Fruit fly (Drosophila melanogaster) whole organism, embryonic: ENCODE data around the gene Polr2G.
A peak's percentile ranks its signal among the peaks of the same experiment; 100 is the strongest.

ENCODE experiments used
- Awh ChIP-seq: fragments of 200-800 bp; sonication (Bioruptor generic); IDR thresholded peaks from 2 replicates; pipeline ENCODE4, ENCODE4 v1.3.6; 2022; ENCODE audit warnings: missing biosample characterization, missing genetic modification characterization
- B-H1 ChIP-seq: fragments of 200-800 bp; sonication (Bioruptor generic); IDR thresholded peaks from 3 replicates; pipeline ENCODE4 v1.3.6; 2022; ENCODE audit warnings: missing biosample characterization, missing genetic modification characterization
- BEAF-32 ChIP-seq: fragments of 200-800 bp; sonication (Bioruptor generic); optimal IDR thresholded peaks from 3 replicates; lab custom pipeline; 2017; ENCODE audit warnings: missing biosample characterization, missing genetic modification characterization, mild to moderate bottlenecking, moderate library complexity, missing genetic modification reagents
- Bteb2 ChIP-seq: fragments of 200-800 bp; sonication (Bioruptor generic); optimal IDR thresholded peaks from 2 replicates; lab custom pipeline; 2016; ENCODE audit warnings: missing biosample characterization, missing genetic modification characterization
- CG14710 ChIP-seq: fragments of 200-800 bp; sonication (Bioruptor generic); optimal IDR thresholded peaks from 3 replicates; lab custom pipeline; 2019; ENCODE audit warnings: missing biosample characterization, mild to moderate bottlenecking, missing genetic modification characterization, moderate library complexity
- CG15073 ChIP-seq: fragments of 200-800 bp; sonication (Bioruptor generic); optimal IDR thresholded peaks from 2 replicates; lab custom pipeline; 2016; ENCODE audit warnings: missing biosample characterization, missing genetic modification characterization
- CG16815 ChIP-seq: fragments of 200-800 bp; sonication (Bioruptor generic); optimal IDR thresholded peaks from 3 replicates; lab custom pipeline; 2017; ENCODE audit warnings: missing biosample characterization, mild to moderate bottlenecking, missing genetic modification characterization
- CG16863 ChIP-seq: fragments of 200-800 bp; sonication (Bioruptor generic); optimal IDR thresholded peaks from 3 replicates; lab custom pipeline; 2016; ENCODE audit warnings: missing biosample characterization, missing genetic modification characterization
- CG17186 ChIP-seq: fragments of 200-800 bp; sonication (Bioruptor generic); optimal IDR thresholded peaks from 3 replicates; lab custom pipeline; 2017; ENCODE audit warnings: missing biosample characterization, missing genetic modification reagents, missing genetic modification characterization
- CG17802 ChIP-seq: fragments of 200-800 bp; sonication (Bioruptor generic); optimal IDR thresholded peaks from 2 replicates; lab custom pipeline; 2018; ENCODE audit warnings: missing biosample characterization, mild to moderate bottlenecking, missing genetic modification characterization, moderate library complexity
- CG2116 ChIP-seq: fragments of 200-800 bp; sonication (Bioruptor generic); optimal IDR thresholded peaks from 3 replicates; lab custom pipeline; 2018; ENCODE audit warnings: missing biosample characterization, mild to moderate bottlenecking, missing genetic modification characterization
- CG2120 ChIP-seq: fragments of 200-800 bp; sonication (Bioruptor generic); optimal IDR thresholded peaks from 3 replicates; lab custom pipeline; 2016; ENCODE audit warnings: missing biosample characterization, missing genetic modification characterization
- CG2678 ChIP-seq: fragments of 200-800 bp; sonication (Bioruptor generic); optimal IDR thresholded peaks from 3 replicates; lab custom pipeline; 2019; ENCODE audit warnings: missing biosample characterization, mild to moderate bottlenecking, missing genetic modification characterization, moderate library complexity
- CG30431 ChIP-seq: fragments of 200-800 bp; sonication (Bioruptor generic); optimal IDR thresholded peaks from 2 replicates; lab custom pipeline; 2017; ENCODE audit warnings: missing biosample characterization, missing genetic modification characterization
- CG32767 ChIP-seq: fragments of 200-800 bp; sonication (Bioruptor generic); IDR thresholded peaks from 2 replicates; pipeline ENCODE4 v1.3.6; 2022; ENCODE audit warnings: missing biosample characterization, missing genetic modification characterization
- CG33557 ChIP-seq: fragments of 200-800 bp; sonication (Bioruptor generic); optimal IDR thresholded peaks from 2 replicates; lab custom pipeline; 2019; ENCODE audit warnings: missing biosample characterization, mild to moderate bottlenecking, missing genetic modification characterization, moderate library complexity
- CG6791 ChIP-seq: fragments of 200-800 bp; sonication (Bioruptor generic); IDR thresholded peaks from 3 replicates; pipeline ENCODE4 v1.3.6; 2022; ENCODE audit warnings: missing biosample characterization, missing genetic modification characterization; ENCODE audit not compliant: partially characterized antibody
- CG7271 ChIP-seq: fragments of 200-800 bp; sonication (Bioruptor generic); optimal IDR thresholded peaks from 2 replicates; lab custom pipeline; 2018; ENCODE audit warnings: missing biosample characterization, mild to moderate bottlenecking, missing genetic modification characterization, moderate library complexity
- CG8290 ChIP-seq, 3 experiments: fragments of 200-800 bp; sonication (Bioruptor generic); optimal IDR thresholded peaks; 2 replicates each; lab custom pipeline; 2016 to 2019; ENCODE audit warnings: missing biosample characterization in 3 of 3, missing genetic modification characterization in 3 of 3, mild to moderate bottlenecking in 2 of 3, moderate library complexity in 1 of 3
- CG8944 ChIP-seq: fragments of 200-800 bp; sonication (Bioruptor generic); optimal IDR thresholded peaks from 3 replicates; lab custom pipeline; 2016; ENCODE audit warnings: missing biosample characterization, missing genetic modification characterization
- D19B ChIP-seq: fragments of 200-800 bp; sonication (Bioruptor generic); optimal IDR thresholded peaks from 2 replicates; lab custom pipeline; 2017; ENCODE audit warnings: missing biosample characterization, mild to moderate bottlenecking, missing genetic modification characterization
- Dip3 ChIP-seq: fragments of 200-800 bp; sonication (Bioruptor generic); optimal IDR thresholded peaks from 3 replicates; lab custom pipeline; 2016; ENCODE audit warnings: missing biosample characterization, missing genetic modification characterization
- Elba2 ChIP-seq: fragments of 200-800 bp; sonication (Bioruptor generic); optimal IDR thresholded peaks from 3 replicates; lab custom pipeline; 2016; ENCODE audit warnings: missing biosample characterization, missing genetic modification characterization
- Fer2 ChIP-seq: fragments of 200-800 bp; sonication (Bioruptor generic); optimal IDR thresholded peaks from 2 replicates; lab custom pipeline; 2018; ENCODE audit warnings: missing biosample characterization, mild to moderate bottlenecking, missing genetic modification characterization, moderate library complexity
- HLH4C ChIP-seq: fragments of 200-800 bp; sonication (Bioruptor generic); IDR thresholded peaks from 3 replicates; pipeline ENCODE4 v1.3.6; 2022; ENCODE audit warnings: missing biosample characterization, missing genetic modification characterization; ENCODE audit not compliant: partially characterized antibody
- Hr78 ChIP-seq, 2 experiments: fragments of 200-800 bp in 1 of 2; fragments of >200 bp in 1 of 2; sonication (Bioruptor generic) in 1 of 2; optimal IDR thresholded peaks; 2 replicates each; lab custom pipeline; 2017 to 2019; ENCODE audit warnings: missing biosample characterization in 2 of 2, missing genetic modification characterization in 2 of 2, mild to moderate bottlenecking in 1 of 2, moderate library complexity in 1 of 2
- Hsf ChIP-seq: fragments of 200-800 bp; sonication (Bioruptor generic); optimal IDR thresholded peaks from 3 replicates; lab custom pipeline; 2016; ENCODE audit warnings: missing biosample characterization, missing genetic modification characterization
- Kr ChIP-seq: fragments of 200-800 bp; sonication (Bioruptor generic); optimal IDR thresholded peaks from 2 replicates; lab custom pipeline; 2017; ENCODE audit warnings: missing biosample characterization, mild to moderate bottlenecking, missing genetic modification characterization
- MESR4 ChIP-seq: fragments of 200-800 bp; sonication (Bioruptor generic); optimal IDR thresholded peaks from 2 replicates; lab custom pipeline; 2018; ENCODE audit warnings: missing biosample characterization, mild to moderate bottlenecking, missing genetic modification characterization, moderate library complexity
- Meics ChIP-seq: fragments of 200-800 bp; sonication (Bioruptor generic); optimal IDR thresholded peaks from 2 replicates; lab custom pipeline; 2017; ENCODE audit warnings: missing biosample characterization, mild to moderate bottlenecking, missing genetic modification characterization
- Mrtf ChIP-seq: fragments of 200-800 bp; sonication (Bioruptor generic); IDR thresholded peaks from 3 replicates; pipeline ENCODE4 v1.3.6; 2022; ENCODE audit warnings: missing biosample characterization, missing genetic modification characterization
- Nf-YA ChIP-seq: fragments of 200-800 bp; sonication (Bioruptor generic); IDR thresholded peaks from 2 replicates; pipeline ENCODE4 v1.3.6; 2022; ENCODE audit warnings: missing biosample characterization, missing genetic modification characterization
- Ravus ChIP-seq: fragments of 200-800 bp; sonication (Bioruptor generic); IDR thresholded peaks from 2 replicates; pipeline ENCODE4 v1.3.6; 2022; ENCODE audit warnings: missing biosample characterization, missing genetic modification characterization
- Xrp1 ChIP-seq: fragments of 200-800 bp; sonication (Bioruptor generic); IDR thresholded peaks from 2 replicates; pipeline ENCODE4 v1.3.6; 2022; ENCODE audit warnings: missing biosample characterization, missing genetic modification characterization
- ac ChIP-seq: fragments of 200-800 bp; sonication (Bioruptor generic); optimal IDR thresholded peaks from 3 replicates; lab custom pipeline; 2017; ENCODE audit warnings: missing biosample characterization, mild to moderate bottlenecking, missing genetic modification characterization
- chm ChIP-seq: fragments of 200-800 bp; sonication (Bioruptor generic); IDR thresholded peaks from 2 replicates; pipeline ENCODE4 v1.3.6; 2022; ENCODE audit warnings: missing biosample characterization, missing genetic modification characterization
- fd3F ChIP-seq: fragments of 200-800 bp; sonication (Bioruptor generic); optimal IDR thresholded peaks from 2 replicates; lab custom pipeline; 2018; ENCODE audit warnings: missing biosample characterization, mild to moderate bottlenecking, missing genetic modification characterization, moderate library complexity
- jumu ChIP-seq: fragments of 200-800 bp; sonication (Bioruptor generic); optimal IDR thresholded peaks from 3 replicates; lab custom pipeline; 2016; ENCODE audit warnings: missing biosample characterization, missing genetic modification characterization
- kah ChIP-seq: fragments of 200-800 bp; sonication (Bioruptor generic); optimal IDR thresholded peaks from 2 replicates; lab custom pipeline; 2018; ENCODE audit warnings: missing biosample characterization, mild to moderate bottlenecking, missing genetic modification characterization
- mld ChIP-seq: fragments of 200-800 bp; sonication (Bioruptor generic); IDR thresholded peaks from 3 replicates; pipeline ENCODE4 v1.3.6; 2022; ENCODE audit warnings: missing biosample characterization, missing genetic modification characterization; ENCODE audit not compliant: partially characterized antibody
- prd ChIP-seq, 3 experiments: fragments of >200 bp in 2 of 3; fragments of 200-800 bp in 1 of 3; sonication (Bioruptor generic) in 1 of 3; optimal IDR thresholded peaks in 2 of 3; IDR thresholded peaks in 1 of 3; 2 replicates in 2 of 3; 3 replicates in 1 of 3; pipeline versions ENCODE4 v1.3.6 to Lab custom; 2017 to 2022; ENCODE audit warnings: missing biosample characterization in 1 of 3, missing genetic modification characterization in 1 of 3
- pros ChIP-seq: fragments of 200-800 bp; sonication (Bioruptor generic); optimal IDR thresholded peaks from 3 replicates; lab custom pipeline; 2019; ENCODE audit warnings: missing biosample characterization, mild to moderate bottlenecking, missing genetic modification characterization, moderate library complexity
- salm ChIP-seq: fragments of 200-800 bp; sonication (Bioruptor generic); optimal IDR thresholded peaks from 2 replicates; lab custom pipeline; 2018; ENCODE audit warnings: missing biosample characterization, mild to moderate bottlenecking, missing genetic modification characterization
- sima ChIP-seq: fragments of 200-800 bp; sonication (Bioruptor generic); optimal IDR thresholded peaks from 2 replicates; lab custom pipeline; 2016; ENCODE audit warnings: missing biosample characterization, missing genetic modification characterization
- sob ChIP-seq: fragments of 200-800 bp; sonication (Bioruptor generic); IDR thresholded peaks from 2 replicates; pipeline ENCODE4 v1.3.6; 2022; ENCODE audit warnings: missing biosample characterization, missing genetic modification characterization
- stc ChIP-seq: fragments of 200-800 bp; sonication (Bioruptor generic); IDR thresholded peaks from 2 replicates; pipeline ENCODE4 v1.3.6; 2022; ENCODE audit warnings: missing biosample characterization, missing genetic modification characterization
- tx ChIP-seq: fragments of 200-800 bp; sonication (Bioruptor generic); optimal IDR thresholded peaks from 2 replicates; lab custom pipeline; 2016; ENCODE audit warnings: missing biosample characterization, missing genetic modification characterization
- zen ChIP-seq: fragments of 200-800 bp; sonication (Bioruptor generic); optimal IDR thresholded peaks from 3 replicates; lab custom pipeline; 2018; ENCODE audit warnings: missing biosample characterization, mild to moderate bottlenecking, missing genetic modification characterization, moderate library complexity

Gene Polr2G

DNA sequence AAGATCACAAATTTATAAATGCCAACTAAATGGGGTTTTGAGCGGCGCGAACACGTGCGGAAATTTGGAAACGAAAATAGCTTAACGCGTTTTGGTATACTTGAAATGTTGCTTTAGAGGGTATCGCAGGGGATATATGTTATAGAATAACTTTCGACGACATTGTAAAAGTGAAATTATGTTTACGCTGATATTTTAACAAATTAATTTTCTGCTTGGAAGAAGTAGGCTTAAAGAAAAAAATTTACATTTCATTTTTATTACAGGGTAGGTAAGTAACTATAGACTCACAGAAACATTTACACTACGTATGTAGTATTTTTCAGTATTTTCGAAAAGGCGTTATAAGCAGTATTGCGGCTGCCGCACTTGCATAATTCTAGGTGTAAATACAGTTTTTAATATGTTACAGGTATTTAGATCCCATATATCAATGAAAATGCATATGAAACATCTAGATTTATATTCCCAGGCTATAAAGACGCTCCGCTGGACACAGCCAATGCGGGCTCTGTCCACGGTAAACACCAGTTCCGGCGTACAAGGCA is 6.4 kb upstream of the Polr2G start, which contains the start of the genes Art3 and mRpS10 (continued):
- TF ChIP-seq Kr (GFP tag; lab: Kevin White, UChicago) (peak; percentile 97), CG6791 (no peak), CG32767 (peak; percentile 100), CG7271 (tag; lab: Kevin White, UChicago) (peak; percentile 100), Mrtf (GFP tag; lab: Robert Waterston, UW) (peak; percentile 100), Meics (GFP tag; lab: Kevin White, UChicago) (peak; percentile 100), CG8290 (GFP tag; optimal IDR thresholded peaks at IDR 0.05; lab: Kevin White, UChicago) (peak; percentile 100), CG8290 (tag; optimal IDR thresholded peaks at IDR 0.05; lab: Kevin White, UChicago) (peak; percentile 99 to 100), CG8944 (GFP tag; lab: Kevin White, UChicago) (peak; percentile 100), tx (GFP tag; lab: Kevin White, UChicago) (peak; percentile 100), BEAF-32 (GFP tag; lab: Kevin White, UChicago) (peak; percentile 52), mld (GFP tag; lab: Robert Waterston, UW) (no peak), zen (peak; percentile 100), Awh (GFP tag; lab: Robert Waterston, UW) (peak; percentile 100), HLH4C (GFP tag; lab: Robert Waterston, UW) (no peak), CG16863 (GFP tag; lab: Kevin White, UChicago) (peak; percentile 100), CG2116 (GFP tag; lab: Kevin White, UChicago) (peak; percentile 94), CG2120 (GFP tag; lab: Kevin White, UChicago) (peak; percentile 100), Dip3 (GFP tag; lab: Kevin White, UChicago) (peak; percentile 100), Elba2 (peak; percentile 100), jumu (GFP tag; lab: Kevin White, UChicago) (peak; percentile 100), chm (peak; percentile 100), CG15073 (peak; percentile 96), kah (GFP tag; lab: Kevin White, UChicago) (peak; percentile 99), sob (peak; percentile 100), Hr78 (GFP tag; optimal IDR thresholded peaks at IDR 0.05; lab: Kevin White, UChicago) (peak in 1 of 2 experiments; percentile 98), MESR4 (GFP tag; lab: Kevin White, UChicago) (peak; percentile 93), Xrp1 (GFP tag; lab: Robert Waterston, UW) (peak; percentile 100), CG30431 (GFP tag; lab: Kevin White, UChicago) (peak; percentile 100), pros (GFP tag; lab: Kevin White, UChicago) (peak; percentile 92), CG16815 (GFP tag; lab: Kevin White, UChicago) (peak; percentile 100), CG2678 (tag; lab: Kevin White, UChicago) (peak; percentile 100), D19B (GFP tag; lab: Kevin White, UChicago) (peak; percentile 100), CG17186 (GFP tag; lab: Kevin White, UChicago) (peak; percentile 98), CG14710 (tag; lab: Kevin White, UChicago) (peak; percentile 99), B-H1 (GFP tag; lab: Robert Waterston, UW) (peak; percentile 100), fd3F (GFP tag; lab: Kevin White, UChicago) (peak; percentile 100), Bteb2 (peak; percentile 100), Hsf (GFP tag; lab: Kevin White, UChicago) (peak; percentile 100), stc (GFP tag; lab: Robert Waterston, UW) (peak; percentile 100), sima (GFP tag; lab: Kevin White, UChicago) (peak; percentile 100), ac (peak; percentile 100), prd (optimal IDR thresholded peaks at IDR 0.05; lab: Kevin White, UChicago) (no peak), prd (GFP tag; IDR thresholded peaks at IDR 0.05; lab: Robert Waterston, UW) (peak; percentile 100), Fer2 (tag; lab: Kevin White, UChicago) (peak; percentile 100), Nf-YA (GFP tag; lab: Robert Waterston, UW) (peak; percentile 100), CG33557 (GFP tag; lab: Kevin White, UChicago) (peak; percentile 100), CG17802 (tag; lab: Kevin White, UChicago) (peak; percentile 96), salm (tag; lab: Kevin White, UChicago) (peak; percentile 100), Ravus (GFP tag; lab: Robert Waterston, UW) (peak; percentile 99)
